Worm (Caenorhabditis elegans): Measurements from ENCODE around the gene C56C10.9.

C56C10.9 gene

ce11 chrII:6588605-6589292 is 3.4 kb downstream of the C56C10.9 start, which contains the start of gene icd-1 (continued):
- peak; percentile 94 for TF ChIP-seq nfya-1 (tag; optimal IDR thresholded peaks at IDR 0.05; ENCODE audit: insufficient read depth)
- peak; percentile 63 for TF ChIP-seq nhr-77 (tag; optimal IDR thresholded peaks at IDR 0.05)
- TF ChIP-seq lin-39 (tag; optimal IDR thresholded peaks at IDR 0.05) = peak; percentile 85
- peak; percentile 84 for TF ChIP-seq hmg-11 (tag; optimal IDR thresholded peaks at IDR 0.05)
- peak; percentile 83 for TF ChIP-seq ztf-4 (tag; optimal IDR thresholded peaks at IDR 0.05)
- TF ChIP-seq zag-1 (tag; optimal IDR thresholded peaks at IDR 0.05) = peak; percentile 71
- peak; percentile 26 for TF ChIP-seq ceh-16 (tag; optimal IDR thresholded peaks at IDR 0.05)
- no peak for TF ChIP-seq nhr-28 (tag; optimal IDR thresholded peaks at IDR 0.05)
- TF ChIP-seq aly-2 (tag; optimal IDR thresholded peaks at IDR 0.05) = peak; percentile 58
- TF ChIP-seq mdl-1 (tag; optimal IDR thresholded peaks at IDR 0.05) = peak; percentile 64
- TF ChIP-seq ZK546.5 (tag; optimal IDR thresholded peaks at IDR 0.05) = peak; percentile 11
- peak; percentile 86 for TF ChIP-seq egl-27 (tag; optimal IDR thresholded peaks at IDR 0.05)
- no peak for TF ChIP-seq unc-39 (tag; optimal IDR thresholded peaks at IDR 0.05)
- TF ChIP-seq snpc-4 (tag; optimal IDR thresholded peaks at IDR 0.05) = peak; percentile 91
- TF ChIP-seq fkh-2 (tag; optimal IDR thresholded peaks at IDR 0.05) = no peak
- peak; percentile 95 for TF ChIP-seq nhr-11 (tag; optimal IDR thresholded peaks at IDR 0.05)
- no peak for TF ChIP-seq nhr-67 (tag; optimal IDR thresholded peaks at IDR 0.05)
- TF ChIP-seq unc-62 (GFP tag; optimal IDR thresholded peaks at IDR 0.05) = peak; percentile 87
- peak; percentile 91 for TF ChIP-seq lin-15B (tag; optimal IDR thresholded peaks at IDR 0.05)
- peak; percentile 92 for TF ChIP-seq pha-4 (tag; optimal IDR thresholded peaks at IDR 0.05)
- TF ChIP-seq egl-5 (tag; optimal IDR thresholded peaks at IDR 0.05) = peak; percentile 93
- peak; percentile 95 for TF ChIP-seq lsy-12 (tag; optimal IDR thresholded peaks at IDR 0.05)
- peak; percentile 11 for TF ChIP-seq nhr-76 (tag; optimal IDR thresholded peaks at IDR 0.05)
- peak; percentile 91 for TF ChIP-seq ceh-82 (tag; optimal IDR thresholded peaks at IDR 0.05)
- peak; percentile 87 for TF ChIP-seq fos-1 (tag; optimal IDR thresholded peaks at IDR 0.05)

DNA sequence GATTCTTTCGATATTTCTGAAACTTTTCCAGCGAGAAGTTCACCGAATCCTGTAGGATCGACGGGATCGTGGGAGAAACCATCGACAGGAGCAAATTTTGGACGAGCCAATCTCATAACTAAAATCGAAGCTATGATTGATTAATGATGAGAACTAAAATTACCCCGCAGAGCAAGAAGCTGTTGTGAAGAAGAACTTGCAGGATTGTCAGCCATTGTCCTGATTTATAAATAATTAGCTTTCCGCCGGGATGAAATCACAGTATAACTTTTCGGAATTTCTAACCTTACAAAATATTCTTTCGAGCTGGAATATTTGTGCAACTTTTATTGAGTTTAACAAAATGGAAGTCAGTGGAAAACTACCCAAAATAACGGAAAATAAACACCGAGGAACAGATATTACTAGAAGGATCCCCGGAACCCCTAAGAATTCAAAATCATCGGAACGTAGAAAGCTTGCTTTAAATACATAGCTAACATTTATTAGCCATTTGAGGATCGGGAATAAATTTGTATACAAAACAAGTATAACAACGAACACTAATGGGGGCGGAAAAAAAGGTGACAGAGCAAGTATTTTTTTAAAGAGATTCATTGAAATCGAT is 4.8 kb downstream of the C56C10.9 start, which contains the start of gene C56C10.7:
Gene C56C10.7, minus strand, starts transcription at position 312 of the 607 bp plus-strand sequence.
- TF ChIP-seq nhr-25 (tag; optimal IDR thresholded peaks at IDR 0.05) = peak; percentile 26
- no peak for TF ChIP-seq hmg-11 (tag; optimal IDR thresholded peaks at IDR 0.05)
- TF ChIP-seq elt-2 (tag; optimal IDR thresholded peaks at IDR 0.05) = peak; percentile 16
- peak; percentile 58 for TF ChIP-seq nhr-77 (tag; optimal IDR thresholded peaks at IDR 0.05)

DNA sequence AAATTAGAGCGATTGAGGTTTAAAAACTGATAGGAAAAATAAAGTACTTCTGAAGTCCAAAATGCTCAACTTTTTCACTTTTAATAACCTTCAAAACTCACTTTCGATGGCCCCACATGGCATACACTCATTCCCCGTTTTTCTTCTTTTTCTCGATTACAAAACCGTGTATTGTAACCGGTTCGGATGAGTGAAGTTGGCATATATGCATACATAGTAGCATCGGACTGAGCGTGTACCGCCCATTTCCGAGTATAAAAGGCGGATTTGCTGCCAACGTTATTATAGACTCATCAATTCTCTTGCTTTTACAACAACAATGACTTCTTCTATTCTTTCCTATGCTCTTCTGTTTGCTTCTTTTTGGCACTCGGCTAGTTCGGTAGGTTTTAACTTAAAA is 9.4 kb downstream of the C56C10.9 start, which contains the start of gene C56C10.4:
Gene C56C10.4, plus strand, starts transcription at position 301 of the 400 bp plus-strand sequence.
- TF ChIP-seq elt-2 (tag; optimal IDR thresholded peaks at IDR 0.05) (no peak), fkh-2 (tag; optimal IDR thresholded peaks at IDR 0.05) (no peak), egl-5 (tag; optimal IDR thresholded peaks at IDR 0.05) (no peak), zag-1 (tag; optimal IDR thresholded peaks at IDR 0.05) (no peak), ceh-16 (tag; optimal IDR thresholded peaks at IDR 0.05) (no peak), aly-2 (tag; optimal IDR thresholded peaks at IDR 0.05) (no peak), sea-2 (GFP tag; optimal IDR thresholded peaks at IDR 0.05) (no peak), lsy-12 (tag; optimal IDR thresholded peaks at IDR 0.05) (no peak), elt-1 (tag; optimal IDR thresholded peaks at IDR 0.05) (no peak), ztf-11 (tag; optimal IDR thresholded peaks at IDR 0.05) (no peak), snpc-4 (tag; optimal IDR thresholded peaks at IDR 0.05) (no peak), jun-1 (tag; optimal IDR thresholded peaks at IDR 0.05) (no peak), eor-1 (tag; optimal IDR thresholded peaks at IDR 0.05) (no peak), ceh-28 (tag; optimal IDR thresholded peaks at IDR 0.05) (no peak), elt-3 (tag; optimal IDR thresholded peaks at IDR 0.05) (no peak), ceh-9 (tag; optimal IDR thresholded peaks at IDR 0.05) (no peak), nhr-43 (tag; optimal IDR thresholded peaks at IDR 0.05; ENCODE audit: poor library complexity, severe bottlenecking) (no peak), hmg-11 (tag; optimal IDR thresholded peaks at IDR 0.05) (no peak), R02D3.7 (tag; optimal IDR thresholded peaks at IDR 0.05) (no peak)
